Worm (Caenorhabditis elegans) whole organism, L4 larva: Measurements from ENCODE around the gene rpia-1.

Experiments used
- F26F4.8 ChIP-seq: fragments of 200-800 bp; sonication (Bioruptor generic); conservative IDR thresholded peaks from 2 replicates; pipeline ENCODE4 v1.3.6; 2022; ENCODE audit warnings: missing genetic modification characterization, missing compliant biosample characterization
- F37D6.2 ChIP-seq: sonication (generic microtip); optimal IDR thresholded peaks from 2 replicates; lab custom pipeline; 2016; ENCODE audit warnings: mild to moderate bottlenecking, missing genetic modification characterization, missing compliant biosample characterization
- F44E2.7 ChIP-seq: fragments of 200-800 bp; sonication (Bioruptor generic); IDR thresholded peaks from 2 replicates; pipeline ENCODE4 v2.1.2; 2022; ENCODE audit warnings: missing genetic modification characterization, missing compliant biosample characterization
- R02D3.7 ChIP-seq: fragments of 150-350 bp; sonication (generic microtip); optimal IDR thresholded peaks from 3 replicates; lab custom pipeline; 2014; ENCODE audit warnings: missing biosample characterization, missing genetic modification characterization
- T20F7.1 ChIP-seq: fragments of 200-800 bp; sonication (Bioruptor generic); optimal IDR thresholded peaks from 2 replicates; lab custom pipeline; 2018; ENCODE audit warnings: mild to moderate bottlenecking, missing genetic modification characterization, missing compliant biosample characterization
- T26A8.4 ChIP-seq: fragments of 200-800 bp; sonication (Bioruptor generic); IDR thresholded peaks from 2 replicates; pipeline ENCODE4 v1.3.6; 2022; ENCODE audit warnings: missing genetic modification characterization, missing compliant biosample characterization
- Y105C5A.15 ChIP-seq: fragments of 200-800 bp; sonication (Bioruptor generic); IDR thresholded peaks from 2 replicates; pipeline ENCODE4 v1.3.6; 2022; ENCODE audit warnings: missing genetic modification characterization, missing compliant biosample characterization
- Y75B8A.6 ChIP-seq: fragments of 200-800 bp; sonication (Bioruptor generic); IDR thresholded peaks from 2 replicates; pipeline ENCODE4 v1.3.6; 2022; ENCODE audit warnings: missing genetic modification reagents, missing genetic modification characterization, missing compliant biosample characterization
- ZK546.5 ChIP-seq, 2 experiments: sonication (generic microtip); optimal IDR thresholded peaks; 2 replicates each; lab custom pipeline; 2017; ENCODE audit warnings: missing biosample characterization in 2 of 2, missing genetic modification characterization in 2 of 2
- ama-1 ChIP-seq: fragments of 150-350 bp; optimal IDR thresholded peaks from 2 replicates; lab custom pipeline; 2014; ENCODE audit warnings: inconsistent platforms, mixed read lengths
- arid-1 ChIP-seq: fragments of 200-800 bp; sonication (Bioruptor generic); conservative IDR thresholded peaks from 2 replicates; pipeline ENCODE4 v1.3.6; 2022; ENCODE audit warnings: missing genetic modification reagents, missing genetic modification characterization, missing compliant biosample characterization
- ceh-20 ChIP-seq: fragments of 200-800 bp; sonication (Bioruptor generic); IDR thresholded peaks from 2 replicates; pipeline ENCODE4 v1.3.6; 2022; ENCODE audit warnings: missing genetic modification reagents, missing genetic modification characterization, missing compliant biosample characterization
- ceh-28 ChIP-seq: fragments of 150-350 bp; optimal IDR thresholded peaks from 2 replicates; lab custom pipeline; 2014; ENCODE audit warnings: missing biosample characterization, missing genetic modification reagents, missing genetic modification characterization
- ceh-32 ChIP-seq: sonication (generic microtip); optimal IDR thresholded peaks from 2 replicates; lab custom pipeline; 2016; ENCODE audit warnings: mild to moderate bottlenecking, missing genetic modification characterization, missing compliant biosample characterization; ENCODE audit not compliant: poor library complexity
- ceh-62 ChIP-seq: sonication (generic microtip); optimal IDR thresholded peaks from 2 replicates; lab custom pipeline; 2017; ENCODE audit warnings: missing biosample characterization, missing genetic modification characterization
- ceh-82 ChIP-seq: sonication (generic microtip); optimal IDR thresholded peaks from 2 replicates; lab custom pipeline; 2017; ENCODE audit warnings: missing biosample characterization, missing genetic modification characterization
- cey-2 ChIP-seq: sonication (generic microtip); optimal IDR thresholded peaks from 3 replicates; lab custom pipeline; 2017; ENCODE audit warnings: missing genetic modification characterization, mild to moderate bottlenecking, missing compliant biosample characterization, antibody characterized with exemption, borderline replicate concordance; ENCODE audit not compliant: insufficient read depth
- ctbp-1 ChIP-seq: fragments of 200-800 bp; sonication (Bioruptor generic); IDR thresholded peaks from 2 replicates; pipeline ENCODE4 v1.3.6; 2022; ENCODE audit warnings: missing genetic modification reagents, missing genetic modification characterization, missing compliant biosample characterization
- daf-12 ChIP-seq: fragments of 150-350 bp; optimal IDR thresholded peaks from 2 replicates; lab custom pipeline; 2014; ENCODE audit warnings: missing biosample characterization, missing genetic modification reagents, missing genetic modification characterization
- daf-16 ChIP-seq, 3 experiments: sonication (generic microtip); optimal IDR thresholded peaks; 2 replicates each; lab custom pipeline; 2016 to 2017; ENCODE audit warnings: missing genetic modification characterization in 3 of 3, missing genetic modification reagents in 3 of 3, mild to moderate bottlenecking in 2 of 3, missing compliant biosample characterization in 2 of 3, missing biosample characterization in 1 of 3, moderate library complexity in 1 of 3
- dmd-6 ChIP-seq: fragments of 200-800 bp; sonication (Bioruptor generic); IDR thresholded peaks from 2 replicates; pipeline ENCODE4 v1.3.6; 2022; ENCODE audit warnings: missing genetic modification reagents, missing genetic modification characterization, missing compliant biosample characterization
- egl-43 ChIP-seq: fragments of 200-800 bp; sonication (Bioruptor generic); IDR thresholded peaks from 2 replicates; pipeline ENCODE4 v1.3.6; 2022; ENCODE audit warnings: missing genetic modification reagents, missing genetic modification characterization, missing compliant biosample characterization
- fos-1 ChIP-seq: fragments of 150-350 bp; optimal IDR thresholded peaks from 2 replicates; lab custom pipeline; 2014; ENCODE audit warnings: missing biosample characterization, missing genetic modification characterization
- hlh-11 ChIP-seq: fragments of 200-800 bp; sonication (Bioruptor generic); optimal IDR thresholded peaks from 2 replicates; lab custom pipeline; 2018; ENCODE audit warnings: mild to moderate bottlenecking, missing genetic modification characterization, missing compliant biosample characterization
- lin-29 ChIP-seq: fragments of 200-800 bp; sonication (Bioruptor generic); IDR thresholded peaks from 2 replicates; pipeline ENCODE4 v1.3.6; 2022; ENCODE audit warnings: missing genetic modification reagents, missing genetic modification characterization, missing compliant biosample characterization
- lin-38 ChIP-seq: fragments of 200-800 bp; sonication (Bioruptor generic); IDR thresholded peaks from 2 replicates; pipeline ENCODE4 v1.3.6; 2022; ENCODE audit warnings: missing genetic modification reagents, missing genetic modification characterization, missing compliant biosample characterization
- madf-9 ChIP-seq: fragments of 200-800 bp; sonication (Bioruptor generic); conservative IDR thresholded peaks from 2 replicates; pipeline ENCODE4 v1.3.6; 2022; ENCODE audit warnings: missing genetic modification reagents, missing genetic modification characterization, missing compliant biosample characterization
- mdt-29 ChIP-seq: fragments of 200-800 bp; sonication (Bioruptor generic); IDR thresholded peaks from 2 replicates; pipeline ENCODE4 v1.3.6; 2022; ENCODE audit warnings: missing genetic modification reagents, missing genetic modification characterization, missing compliant biosample characterization
- mep-1 ChIP-seq: fragments of 150-350 bp; sonication (generic microtip); optimal IDR thresholded peaks from 3 replicates; lab custom pipeline; 2014; ENCODE audit warnings: missing biosample characterization, missing genetic modification characterization
- nhr-237 ChIP-seq: sonication (generic microtip); optimal IDR thresholded peaks from 2 replicates; lab custom pipeline; 2017; ENCODE audit warnings: missing biosample characterization, missing genetic modification characterization
- nhr-25 ChIP-seq: sonication (generic microtip); optimal IDR thresholded peaks from 2 replicates; lab custom pipeline; 2017; ENCODE audit warnings: missing genetic modification characterization, mild to moderate bottlenecking, missing compliant biosample characterization, antibody characterized with exemption, moderate library complexity, borderline replicate concordance; ENCODE audit not compliant: insufficient read depth
- nhr-28 ChIP-seq: fragments of 150-350 bp; optimal IDR thresholded peaks from 2 replicates; lab custom pipeline; 2014; ENCODE audit warnings: missing biosample characterization, missing genetic modification characterization
- nhr-6 ChIP-seq: fragments of 150-350 bp; optimal IDR thresholded peaks from 2 replicates; lab custom pipeline; 2014; ENCODE audit warnings: missing biosample characterization, missing genetic modification characterization
- pha-4 ChIP-seq, 2 experiments: fragments of 150-350 bp in 1 of 2; fragments of 200-800 bp in 1 of 2; sonication (Bioruptor generic) in 1 of 2; IDR thresholded peaks in 1 of 2; optimal IDR thresholded peaks in 1 of 2; 2 replicates each; pipeline versions ENCODE4 v1.3.6 to Lab custom; 2014 to 2022; ENCODE audit warnings: missing genetic modification characterization in 2 of 2, missing genetic modification reagents in 2 of 2, missing biosample characterization in 1 of 2, missing compliant biosample characterization in 1 of 2
- pqm-1 ChIP-seq: sonication (generic microtip); optimal IDR thresholded peaks from 2 replicates; lab custom pipeline; 2017; ENCODE audit warnings: missing biosample characterization, missing genetic modification characterization
- sdz-12 ChIP-seq: fragments of 200-800 bp; sonication (Bioruptor generic); optimal IDR thresholded peaks from 2 replicates; lab custom pipeline; 2018; ENCODE audit warnings: mild to moderate bottlenecking, missing genetic modification characterization, missing compliant biosample characterization
- set-16 ChIP-seq: fragments of 200-800 bp; sonication (Bioruptor generic); IDR thresholded peaks from 2 replicates; pipeline ENCODE4 v1.3.6; 2022; ENCODE audit warnings: missing genetic modification reagents, missing genetic modification characterization, missing compliant biosample characterization
- spr-1 ChIP-seq: sonication (generic microtip); optimal IDR thresholded peaks from 2 replicates; lab custom pipeline; 2016; ENCODE audit warnings: mild to moderate bottlenecking, missing genetic modification characterization, missing compliant biosample characterization
- tag-97 ChIP-seq: fragments of 200-800 bp; sonication (Bioruptor generic); IDR thresholded peaks from 2 replicates; pipeline ENCODE4 v1.3.6; 2022; ENCODE audit warnings: missing genetic modification characterization, missing compliant biosample characterization
- tra-1 ChIP-seq: fragments of 200-800 bp; sonication (Bioruptor generic); IDR thresholded peaks from 2 replicates; pipeline ENCODE4 v1.3.6; 2022; ENCODE audit warnings: missing genetic modification reagents, missing genetic modification characterization, missing compliant biosample characterization
- unc-130 ChIP-seq: sonication (generic microtip); optimal IDR thresholded peaks from 2 replicates; lab custom pipeline; 2016; ENCODE audit warnings: missing genetic modification reagents, missing genetic modification characterization, missing compliant biosample characterization
- unc-39 ChIP-seq: sonication (generic microtip); optimal IDR thresholded peaks from 2 replicates; lab custom pipeline; 2017; ENCODE audit warnings: missing biosample characterization, missing genetic modification characterization
- zag-1 ChIP-seq: fragments of 150-350 bp; optimal IDR thresholded peaks from 2 replicates; lab custom pipeline; 2014; ENCODE audit warnings: missing biosample characterization, missing genetic modification characterization
- zfp-3 ChIP-seq: fragments of 200-800 bp; sonication (Bioruptor generic); conservative IDR thresholded peaks from 2 replicates; pipeline ENCODE4 v1.3.6; 2022; ENCODE audit warnings: missing genetic modification reagents, missing genetic modification characterization, missing compliant biosample characterization
- zip-2 ChIP-seq: fragments of 150-350 bp; optimal IDR thresholded peaks from 2 replicates; lab custom pipeline; 2014; ENCODE audit warnings: missing biosample characterization, missing genetic modification characterization
- ztf-11 ChIP-seq: fragments of 150-350 bp; optimal IDR thresholded peaks from 2 replicates; lab custom pipeline; 2014; ENCODE audit warnings: missing biosample characterization, missing genetic modification characterization

The rpia-1 gene

ce11 chrIII:7162065-7162762 is 39.3 kb downstream of the rpia-1 start, which contains the start of the genes syf-2 and K04G7.1 (continued):
- TF ChIP-seq mdt-29 (GFP tag; lab: Robert Waterston, UW) (peak; percentile 45; the same call in 1 of the 2 replicates), ceh-28 (tag; lab: Kevin White, UChicago) (no peak), spr-1 (tag; lab: Kevin White, UChicago) (peak; percentile 23), fos-1 (tag; lab: Kevin White, UChicago) (no peak), lin-38 (GFP tag; lab: Robert Waterston, UW) (peak; percentile 91), zag-1 (tag; lab: Kevin White, UChicago) (peak; percentile 2), ama-1 (lab: Kevin White, UChicago) (no peak), arid-1 (peak; percentile 78), mep-1 (peak; percentile 96), F44E2.7 (GFP tag; lab: Robert Waterston, UW) (no peak), F26F4.8 (GFP tag; lab: Robert Waterston, UW) (no peak), Y75B8A.6 (GFP tag; lab: Robert Waterston, UW) (no peak), cey-2 (tag; lab: Kevin White, UChicago) (no peak), ztf-11 (tag; lab: Kevin White, UChicago) (no peak), zfp-3 (GFP tag; lab: Robert Waterston, UW) (peak; percentile 81), T20F7.1 (GFP tag; lab: Kevin White, UChicago) (peak; percentile 91), F37D6.2 (tag; lab: Kevin White, UChicago) (peak; percentile 83), ceh-20 (GFP tag; lab: Robert Waterston, UW) (peak; percentile 66; the same call in 1 of the 2 replicates), dmd-6 (GFP tag; lab: Robert Waterston, UW) (peak; percentile 84), nhr-28 (tag; lab: Kevin White, UChicago) (peak; percentile 76), ceh-82 (tag; lab: Kevin White, UChicago) (no peak), ceh-32 (no peak), sdz-12 (GFP tag; lab: Kevin White, UChicago) (no peak), tag-97 (GFP tag; lab: Robert Waterston, UW) (no peak), zip-2 (tag; lab: Kevin White, UChicago) (no peak), ctbp-1 (GFP tag; lab: Robert Waterston, UW) (peak; percentile 53; the same call in 1 of the 2 replicates), nhr-237 (tag; lab: Kevin White, UChicago) (no peak), T26A8.4 (GFP tag; lab: Robert Waterston, UW) (peak; percentile 59; the same call in 1 of the 2 replicates), pha-4 (GFP tag; IDR thresholded peaks at IDR 0.05; lab: Robert Waterston, UW) (peak; percentile 86), pha-4 (tag; optimal IDR thresholded peaks at IDR 0.05; lab: Kevin White, UChicago) (no peak), egl-43 (GFP tag; lab: Robert Waterston, UW) (peak; percentile 67; the same call in 1 of the 2 replicates), R02D3.7 (tag; lab: Kevin White, UChicago) (no peak), lin-29 (GFP tag; lab: Robert Waterston, UW) (no peak)
- TF ChIP-seq, all 104 proteins: peak for 55

ce11 chrIII:7165276-7165675 is 42.3 kb downstream of the rpia-1 start:
- TF ChIP-seq unc-130 (peak; percentile 19), madf-9 (no peak)

- TF ChIP-seq pqm-1 (tag; lab: Kevin White, UChicago) = peak; percentile 96
- no peak for TF ChIP-seq Y75B8A.6 (GFP tag; lab: Robert Waterston, UW)
- no peak for TF ChIP-seq ceh-32
- peak; percentile 58 for TF ChIP-seq nhr-6 (tag; lab: Kevin White, UChicago)
- no peak for TF ChIP-seq ztf-11 (tag; lab: Kevin White, UChicago)
- TF ChIP-seq unc-39 (tag; lab: Kevin White, UChicago) = no peak
- no peak for TF ChIP-seq Y105C5A.15 (GFP tag; lab: Robert Waterston, UW)
- peak in 1 of 2 experiments; percentile 28 for TF ChIP-seq daf-16 (GFP tag; optimal IDR thresholded peaks at IDR 0.05; lab: Kevin White, UChicago)
- TF ChIP-seq daf-16 (tag; optimal IDR thresholded peaks at IDR 0.05; lab: Kevin White, UChicago) = peak; percentile 92
- TF ChIP-seq ZK546.5 (tag; optimal IDR thresholded peaks at IDR 0.05; lab: Kevin White, UChicago) = no peak
- TF ChIP-seq hlh-11 (tag; lab: Kevin White, UChicago) = peak; percentile 89
- no peak for TF ChIP-seq T26A8.4 (GFP tag; lab: Robert Waterston, UW)
- TF ChIP-seq tra-1 (GFP tag; lab: Robert Waterston, UW) = no peak
- TF ChIP-seq nhr-25 (tag; lab: Kevin White, UChicago) = no peak
- TF ChIP-seq F26F4.8 (GFP tag; lab: Robert Waterston, UW) = no peak
- TF ChIP-seq ceh-62 (tag; lab: Kevin White, UChicago) = no peak
- no peak for TF ChIP-seq daf-12 (tag; lab: Kevin White, UChicago)
- no peak for TF ChIP-seq set-16
- no peak for TF ChIP-seq mdt-29 (GFP tag; lab: Robert Waterston, UW)
Measured at ce11 chrIII:7165816-7166229, 42.9 kb downstream of the rpia-1 start.
